Fruit fly (Drosophila melanogaster): ENCODE data around the gene alpha-PheRS.

Gene alpha-PheRS

DNA sequence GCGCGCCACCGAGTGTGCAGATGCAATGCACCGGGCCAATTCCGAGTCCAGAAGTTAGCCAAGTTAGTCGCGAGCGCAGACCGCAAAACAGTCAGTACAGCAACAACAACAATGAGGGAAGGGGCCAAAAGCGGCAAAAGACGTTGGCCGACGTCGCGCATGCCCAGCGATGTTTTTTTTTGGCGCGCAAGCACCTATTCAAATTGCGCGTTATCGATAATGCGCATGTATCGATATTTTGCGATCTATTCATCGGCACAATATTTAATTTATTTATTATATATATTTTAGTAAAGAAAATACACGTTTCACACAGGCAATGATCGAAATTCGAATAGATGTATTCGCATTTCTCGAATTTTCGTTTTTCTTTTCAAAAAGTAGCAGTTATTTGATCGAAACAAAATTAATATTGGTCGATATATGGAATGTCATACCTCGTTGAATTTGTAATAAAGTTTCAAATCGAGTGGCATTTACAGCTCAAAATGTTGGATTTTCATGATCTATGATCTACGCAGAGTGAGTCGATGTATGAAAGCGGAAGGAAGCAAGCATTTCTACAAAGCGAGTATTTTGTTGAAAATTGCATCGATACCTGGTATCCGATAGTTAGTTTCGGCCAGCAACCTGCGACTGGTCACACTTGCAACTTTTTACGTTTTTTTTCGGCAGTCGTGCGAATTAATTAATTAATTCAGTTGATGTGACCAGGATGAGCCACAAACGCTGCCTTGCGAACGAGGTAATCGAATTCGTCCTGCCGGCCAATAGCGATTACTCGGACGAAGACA, 16.0 kb downstream of the alpha-PheRS start, which contains the start of gene CG2116:
CG2116 (plus strand) TSS at position 609 of the 794 bp plus-strand sequence.
- TF ChIP-seq fd96Ca (GFP tag; IDR thresholded peaks at IDR 0.05) (no peak), CG4496 (GFP tag; IDR thresholded peaks at IDR 0.05) (peak; percentile 47; the same call in 1 of the 3 replicates)

DNA sequence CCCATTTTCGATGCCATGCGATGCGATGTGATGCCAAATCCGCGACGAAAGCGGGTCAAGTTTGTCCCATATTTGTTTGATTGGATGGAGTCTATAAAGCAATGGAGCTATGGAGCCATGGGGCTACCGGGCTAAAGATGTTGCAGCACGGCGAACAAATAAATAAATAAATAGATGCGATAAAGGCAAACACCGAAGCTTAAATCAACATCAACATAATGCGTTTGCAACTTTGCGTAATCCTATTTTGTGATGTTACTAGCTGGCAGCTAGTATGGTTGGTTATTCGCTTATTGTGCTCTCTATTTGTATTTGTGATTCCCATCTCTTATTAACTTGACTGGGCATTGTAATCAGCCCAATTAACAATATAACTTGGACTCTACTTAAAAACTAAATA, 17.3 kb downstream of the alpha-PheRS start:
- TF ChIP-seq D1 (tag; optimal IDR thresholded peaks at IDR 0.05), result no peak
- TF ChIP-seq gl (tag; optimal IDR thresholded peaks at IDR 0.05), result no peak
- no peak for TF ChIP-seq CG4496 (GFP tag; IDR thresholded peaks at IDR 0.05)
- no peak for TF ChIP-seq Snoo (tag; optimal IDR thresholded peaks at IDR 0.05)
- no peak for TF ChIP-seq CG13204 (GFP tag; optimal IDR thresholded peaks at IDR 0.05)
- TF ChIP-seq CG12605 (GFP tag; IDR thresholded peaks at IDR 0.05), result no peak
- TF ChIP-seq CG17806 (tag; optimal IDR thresholded peaks at IDR 0.05), result no peak
- TF ChIP-seq CG32121 (GFP tag; IDR thresholded peaks at IDR 0.05), result no peak
- no peak for TF ChIP-seq CG9948 (tag; optimal IDR thresholded peaks at IDR 0.05)
- TF ChIP-seq CG15710 (tag; optimal IDR thresholded peaks at IDR 0.05), result no peak
- no peak for TF ChIP-seq CG14655 (GFP tag; optimal IDR thresholded peaks at IDR 0.05)
- no peak for TF ChIP-seq Pif1B (GFP tag; optimal IDR thresholded peaks at IDR 0.05)
- TF ChIP-seq CG8159 (tag; optimal IDR thresholded peaks at IDR 0.05), result no peak
- no peak for TF ChIP-seq Pif1A (GFP tag; optimal IDR thresholded peaks at IDR 0.05)
- TF ChIP-seq CG8301 (tag; optimal IDR thresholded peaks at IDR 0.05), result no peak
- no peak for TF ChIP-seq CG34367 (tag; optimal IDR thresholded peaks at IDR 0.05)
- no peak for TF ChIP-seq fd96Ca (GFP tag; IDR thresholded peaks at IDR 0.05)
- no peak for TF ChIP-seq rn (GFP tag; IDR thresholded peaks at IDR 0.05)
- no peak for TF ChIP-seq Ets98B (GFP tag; IDR thresholded peaks at IDR 0.05)
- no peak for TF ChIP-seq EcR (GFP tag; optimal IDR thresholded peaks at IDR 0.05)

DNA sequence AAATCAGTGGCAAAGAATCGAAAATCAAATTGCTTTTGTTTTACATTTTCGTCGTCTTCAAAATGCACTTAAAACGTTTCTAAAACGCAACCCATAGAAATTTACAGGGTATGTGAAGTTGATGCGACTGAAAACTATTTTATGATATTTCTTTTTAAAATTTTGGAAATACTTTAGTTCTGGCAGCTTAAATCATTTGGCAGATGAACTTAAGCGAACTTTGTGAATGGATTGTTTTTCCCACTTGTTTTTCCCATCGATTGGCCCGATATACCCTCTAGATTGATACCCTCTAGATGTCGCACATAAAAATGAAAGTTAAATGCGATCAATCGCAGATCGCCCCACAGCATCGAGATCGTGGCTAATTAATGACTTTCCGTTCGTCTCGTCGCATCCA, 19.3 kb downstream of the alpha-PheRS start:
- TF ChIP-seq CG32121 (GFP tag; IDR thresholded peaks at IDR 0.05) (no peak), CG17806 (tag; optimal IDR thresholded peaks at IDR 0.05) (no peak), Pif1B (GFP tag; optimal IDR thresholded peaks at IDR 0.05) (no peak), fd96Ca (GFP tag; IDR thresholded peaks at IDR 0.05) (peak; percentile 42; the same call in 1 of the 3 replicates), Ets98B (GFP tag; IDR thresholded peaks at IDR 0.05) (peak; percentile 30), CG8301 (tag; optimal IDR thresholded peaks at IDR 0.05) (peak; percentile 28)

DNA sequence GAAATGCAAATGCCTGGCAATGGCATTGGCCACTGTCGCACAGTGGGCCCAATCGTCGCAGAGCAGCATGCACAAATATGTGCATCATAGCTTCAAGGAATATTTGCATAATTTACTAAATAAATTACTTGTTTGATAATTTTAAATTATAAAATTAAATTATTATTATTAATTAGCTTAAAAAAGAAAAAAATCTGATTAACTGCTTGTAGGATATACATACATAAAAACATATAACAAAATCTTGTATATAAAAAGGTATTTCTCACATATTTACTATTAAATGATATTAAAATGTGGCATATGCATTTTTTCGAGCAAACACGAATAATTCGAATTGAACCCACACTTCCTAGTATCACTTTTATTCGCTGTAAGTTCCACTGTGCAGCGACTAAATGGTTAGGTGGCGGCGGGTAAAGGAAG, 20.2 kb downstream of the alpha-PheRS start:
- TF ChIP-seq CG9948 (tag; optimal IDR thresholded peaks at IDR 0.05) (no peak), Pif1B (GFP tag; optimal IDR thresholded peaks at IDR 0.05) (no peak), CG10348 (GFP tag; IDR thresholded peaks at IDR 0.05) (no peak), rn (GFP tag; IDR thresholded peaks at IDR 0.05) (0 out of 2 replicates have a peak, but pooled peaks have one; percentile 15), Snoo (tag; optimal IDR thresholded peaks at IDR 0.05) (no peak), CG8159 (tag; optimal IDR thresholded peaks at IDR 0.05) (no peak), CG32121 (GFP tag; IDR thresholded peaks at IDR 0.05) (peak; percentile 24; the same call in 1 of the 2 replicates), CG4496 (GFP tag; IDR thresholded peaks at IDR 0.05) (0 out of 3 replicates have a peak, but pooled peaks have one; percentile 37), fd96Ca (GFP tag; IDR thresholded peaks at IDR 0.05) (no peak), CG17806 (tag; optimal IDR thresholded peaks at IDR 0.05) (no peak), CG14655 (GFP tag; optimal IDR thresholded peaks at IDR 0.05) (peak; percentile 45), CG13204 (GFP tag; optimal IDR thresholded peaks at IDR 0.05) (no peak), CG15710 (tag; optimal IDR thresholded peaks at IDR 0.05) (no peak), CG8301 (tag; optimal IDR thresholded peaks at IDR 0.05) (peak; percentile 8), Ets98B (GFP tag; IDR thresholded peaks at IDR 0.05) (0 out of 2 replicates have a peak, but pooled peaks have one; percentile 13), CG34367 (tag; optimal IDR thresholded peaks at IDR 0.05) (no peak)

DNA sequence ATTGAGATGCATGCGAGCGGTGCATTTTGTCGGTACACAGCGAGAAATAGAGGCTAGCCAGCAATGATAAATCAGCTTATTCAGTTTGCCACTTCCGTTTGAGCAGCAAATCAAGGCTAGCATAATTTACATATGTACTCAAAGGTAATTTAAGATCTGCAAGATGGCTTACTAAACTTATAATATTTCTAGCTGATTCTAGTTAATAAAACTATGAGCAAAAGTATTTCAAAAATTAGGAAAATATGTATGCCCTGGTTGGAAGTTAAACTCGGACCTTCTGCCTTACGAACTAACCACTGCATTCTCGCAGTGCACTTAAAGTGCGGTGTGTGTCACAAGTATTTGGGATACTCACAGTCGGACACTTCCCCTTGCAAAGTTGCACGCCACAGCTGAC, 22.6 kb downstream of the alpha-PheRS start:
- TF ChIP-seq EcR (GFP tag; optimal IDR thresholded peaks at IDR 0.05), result no peak
- TF ChIP-seq gl (tag; optimal IDR thresholded peaks at IDR 0.05), result no peak
- TF ChIP-seq CG17806 (tag; optimal IDR thresholded peaks at IDR 0.05), result peak; percentile 33
- peak; percentile 38 for TF ChIP-seq CG9948 (tag; optimal IDR thresholded peaks at IDR 0.05)
- peak; percentile 57; the same call in 2 of the 3 replicates for TF ChIP-seq fd96Ca (GFP tag; IDR thresholded peaks at IDR 0.05)
- no peak for TF ChIP-seq D1 (tag; optimal IDR thresholded peaks at IDR 0.05)
- TF ChIP-seq CG8159 (tag; optimal IDR thresholded peaks at IDR 0.05), result peak; percentile 50
- TF ChIP-seq CG4496 (GFP tag; IDR thresholded peaks at IDR 0.05), result peak; percentile 60; the same call in 1 of the 3 replicates
- TF ChIP-seq Pif1B (GFP tag; optimal IDR thresholded peaks at IDR 0.05), result peak; percentile 49
- TF ChIP-seq rn (GFP tag; IDR thresholded peaks at IDR 0.05), result no peak
- TF ChIP-seq Ets98B (GFP tag; IDR thresholded peaks at IDR 0.05), result 0 out of 2 replicates have a peak, but pooled peaks have one; percentile 40
- TF ChIP-seq CG12605 (GFP tag; IDR thresholded peaks at IDR 0.05), result peak; percentile 18
- peak; percentile 62 for TF ChIP-seq CG32121 (GFP tag; IDR thresholded peaks at IDR 0.05)
- TF ChIP-seq CG15710 (tag; optimal IDR thresholded peaks at IDR 0.05), result peak; percentile 38
- TF ChIP-seq CG8301 (tag; optimal IDR thresholded peaks at IDR 0.05), result peak; percentile 65
- TF ChIP-seq CG13204 (GFP tag; optimal IDR thresholded peaks at IDR 0.05), result no peak
- peak; percentile 21 for TF ChIP-seq CG34367 (tag; optimal IDR thresholded peaks at IDR 0.05)
- TF ChIP-seq Snoo (tag; optimal IDR thresholded peaks at IDR 0.05), result no peak
- peak; percentile 38 for TF ChIP-seq Pif1A (GFP tag; optimal IDR thresholded peaks at IDR 0.05)
- TF ChIP-seq CG10348 (GFP tag; IDR thresholded peaks at IDR 0.05), result no peak
- peak; percentile 66 for TF ChIP-seq CG14655 (GFP tag; optimal IDR thresholded peaks at IDR 0.05)

DNA sequence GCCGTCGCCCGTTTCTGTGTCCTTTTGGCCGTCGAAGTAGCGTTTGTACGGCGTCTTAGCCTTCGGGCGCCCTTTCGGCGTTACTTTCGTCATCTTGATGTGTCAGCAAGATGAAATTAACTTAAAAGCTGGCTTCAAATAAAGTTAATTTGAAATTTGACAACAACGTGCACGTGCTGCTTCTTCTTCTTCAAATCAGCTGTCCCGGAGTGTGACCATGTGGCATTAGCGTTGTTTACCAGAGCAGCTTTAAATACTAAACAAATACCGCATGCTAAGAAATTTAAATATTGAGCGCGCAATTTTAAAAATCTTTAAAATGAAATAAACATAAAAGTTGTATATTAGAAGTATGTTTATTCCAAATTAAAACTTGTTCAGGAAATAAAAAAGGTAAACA, 24.5 kb downstream of the alpha-PheRS start, which contains the start of gene CG2260:
CG2260 (minus strand) TSS at position 209 of the 400 bp plus-strand sequence.
- no peak for TF ChIP-seq CG8159 (tag; optimal IDR thresholded peaks at IDR 0.05)
- TF ChIP-seq CG17806 (tag; optimal IDR thresholded peaks at IDR 0.05), result no peak

Measured in whole organism, pupa.